Fruit fly (Drosophila melanogaster): ENCODE data around the gene msi.

Gene msi

dm6 chr3R:25623800-25624791 is 108.2 kb downstream of the msi start, which contains the start of gene Npl4 (continued):
- TF ChIP-seq CG34376 (GFP tag; optimal IDR thresholded peaks at IDR 0.05) (no peak), fd64A (GFP tag; optimal IDR thresholded peaks at IDR 0.05) (no peak), CG4730 (GFP tag; IDR thresholded peaks at IDR 0.05) (no peak), Hmr (GFP tag; optimal IDR thresholded peaks at IDR 0.05) (peak; percentile 11), CG12104 (GFP tag; optimal IDR thresholded peaks at IDR 0.05) (no peak), CG13424 (tag; optimal IDR thresholded peaks at IDR 0.05) (no peak), Dfd (GFP tag; optimal IDR thresholded peaks at IDR 0.05) (no peak), CG3726 (GFP tag; IDR thresholded peaks at IDR 0.05) (no peak), Vsx1 (GFP tag; optimal IDR thresholded peaks at IDR 0.05) (no peak), Bgb (GFP tag; IDR thresholded peaks at IDR 0.05; ENCODE audit: partially characterized antibody) (peak; percentile 98), CG18619 (GFP tag; optimal IDR thresholded peaks at IDR 0.05) (no peak), CG7357 (GFP tag; IDR thresholded peaks at IDR 0.05) (no peak), CG7987 (GFP tag; optimal IDR thresholded peaks at IDR 0.05) (no peak), CG6254 (GFP tag; optimal IDR thresholded peaks at IDR 0.05) (no peak), CG34224 (GFP tag; IDR thresholded peaks at IDR 0.05; ENCODE audit: partially characterized antibody) (peak; percentile 97), pb (GFP tag; optimal IDR thresholded peaks at IDR 0.05) (no peak), CG1792 (GFP tag; optimal IDR thresholded peaks at IDR 0.05) (no peak), sens (GFP tag) (peak; percentile 88), CG12071 (GFP tag; optimal IDR thresholded peaks at IDR 0.05) (no peak), sisA (GFP tag; IDR thresholded peaks at IDR 0.05) (no peak), wor (GFP tag; IDR thresholded peaks at IDR 0.05) (no peak), Atf6 (GFP tag; IDR thresholded peaks at IDR 0.05) (no peak), CG4617 (GFP tag; optimal IDR thresholded peaks at IDR 0.05; ENCODE audit: borderline replicate concordance) (peak; percentile 72), CG30431 (GFP tag; optimal IDR thresholded peaks at IDR 0.05) (no peak), toy (GFP tag; IDR thresholded peaks at IDR 0.05) (no peak), CG13624 (GFP tag; optimal IDR thresholded peaks at IDR 0.05) (no peak), CG4424 (GFP tag; optimal IDR thresholded peaks at IDR 0.05) (no peak), CG5953 (GFP tag; IDR thresholded peaks at IDR 0.05) (0 out of 2 replicates have a peak, but pooled peaks have one; percentile 9), row (GFP tag; IDR thresholded peaks at IDR 0.05) (no peak), CG31365 (tag; optimal IDR thresholded peaks at IDR 0.05) (no peak), bowl (GFP tag; IDR thresholded peaks at IDR 0.05) (no peak), Dll (GFP tag; IDR thresholded peaks at IDR 0.05; ENCODE audit: partially characterized antibody) (peak; percentile 92), CG9215 (GFP tag; IDR thresholded peaks at IDR 0.05) (no peak), Sry-β (GFP tag; optimal IDR thresholded peaks at IDR 0.05) (peak; percentile 60), HLH54F (GFP tag; optimal IDR thresholded peaks at IDR 0.05) (no peak), usp (GFP tag; optimal IDR thresholded peaks at IDR 0.05) (no peak), stwl (tag; optimal IDR thresholded peaks at IDR 0.05) (peak; percentile 67), emc (GFP tag; optimal IDR thresholded peaks at IDR 0.05) (no peak), CG2199 (GFP tag; IDR thresholded peaks at IDR 0.05) (no peak), Drgx (GFP tag; IDR thresholded peaks at IDR 0.05) (no peak), oc (tag; optimal IDR thresholded peaks at IDR 0.05) (no peak), al (GFP tag; IDR thresholded peaks at IDR 0.05) (no peak), CG17186 (GFP tag; optimal IDR thresholded peaks at IDR 0.05) (peak; percentile 32), tio (GFP tag; optimal IDR thresholded peaks at IDR 0.05) (peak; percentile 25), CG14667 (GFP tag; IDR thresholded peaks at IDR 0.05) (no peak), CG10959 (GFP tag; IDR thresholded peaks at IDR 0.05) (no peak), MESR4 (GFP tag; optimal IDR thresholded peaks at IDR 0.05) (peak; percentile 53), CG11695 (GFP tag; IDR thresholded peaks at IDR 0.05) (0 out of 3 replicates have a peak, but pooled peaks have one; percentile 58), CG9932 (GFP tag; IDR thresholded peaks at IDR 0.05) (no peak)
